Fruit fly (Drosophila melanogaster): ENCODE data around the gene Sirt2.

The Sirt2 gene

dm6 chr3R:20291594-20291993 lies 36.7 kb upstream of the Sirt2 start:
- peak; percentile 34 for TF ChIP-seq topi (GFP tag; optimal IDR thresholded peaks at IDR 0.05)
- TF ChIP-seq OdsH (GFP tag; optimal IDR thresholded peaks at IDR 0.05): peak; percentile 12
- no peak for TF ChIP-seq CG31627 (GFP tag; optimal IDR thresholded peaks at IDR 0.05)
- TF ChIP-seq pdm3 (GFP tag; optimal IDR thresholded peaks at IDR 0.05): peak; percentile 30
- peak; percentile 6 for TF ChIP-seq Eip75B (GFP tag; optimal IDR thresholded peaks at IDR 0.05)
- no peak for TF ChIP-seq CG6163 (GFP tag; IDR thresholded peaks at IDR 0.05)
- no peak for TF ChIP-seq CG15336 (GFP tag; IDR thresholded peaks at IDR 0.05)
- peak; percentile 76 for TF ChIP-seq svp (GFP tag)
- peak; percentile 25 for TF ChIP-seq CG10631 (GFP tag; optimal IDR thresholded peaks at IDR 0.05)
- TF ChIP-seq CG4318 (GFP tag; optimal IDR thresholded peaks at IDR 0.05): no peak
- TF ChIP-seq CG6808 (GFP tag; optimal IDR thresholded peaks at IDR 0.05): peak; percentile 0
- no peak for TF ChIP-seq CG11294 (GFP tag; IDR thresholded peaks at IDR 0.05)
- no peak for TF ChIP-seq ss (GFP tag; optimal IDR thresholded peaks at IDR 0.05)
- peak; percentile 86 for TF ChIP-seq Eip78C (GFP tag)
- peak; percentile 7 for TF ChIP-seq spab (GFP tag; optimal IDR thresholded peaks at IDR 0.05)
- TF ChIP-seq cyc (GFP tag; optimal IDR thresholded peaks at IDR 0.05): no peak
- no peak for TF ChIP-seq Blimp-1 (GFP tag; optimal IDR thresholded peaks at IDR 0.05)
- TF ChIP-seq dac (GFP tag; optimal IDR thresholded peaks at IDR 0.05): no peak
- TF ChIP-seq Gug (GFP tag; IDR thresholded peaks at IDR 0.05): no peak
- TF ChIP-seq acj6 (GFP tag; optimal IDR thresholded peaks at IDR 0.05): peak; percentile 5
- no peak for TF ChIP-seq Sox15 (GFP tag; optimal IDR thresholded peaks at IDR 0.05)
- peak; percentile 1 for TF ChIP-seq Ets96B (tag; optimal IDR thresholded peaks at IDR 0.05)
- TF ChIP-seq CG6792 (GFP tag; optimal IDR thresholded peaks at IDR 0.05): no peak
- no peak for TF ChIP-seq Hr4 (GFP tag; optimal IDR thresholded peaks at IDR 0.05)
- no peak for TF ChIP-seq CG34406 (GFP tag; optimal IDR thresholded peaks at IDR 0.05)
- no peak for TF ChIP-seq Sox14 (GFP tag; optimal IDR thresholded peaks at IDR 0.05)
- no peak for TF ChIP-seq CG16779 (tag; optimal IDR thresholded peaks at IDR 0.05)
- TF ChIP-seq CG7368 (GFP tag; optimal IDR thresholded peaks at IDR 0.05): no peak
- peak; percentile 7 for TF ChIP-seq Met (GFP tag; optimal IDR thresholded peaks at IDR 0.05)
- TF ChIP-seq Ets21C (GFP tag; optimal IDR thresholded peaks at IDR 0.05): no peak
- no peak for TF ChIP-seq fd85E (GFP tag; optimal IDR thresholded peaks at IDR 0.05)
- no peak for TF ChIP-seq Hr38 (GFP tag; optimal IDR thresholded peaks at IDR 0.05)
- peak; percentile 6 for TF ChIP-seq CG3919 (GFP tag; optimal IDR thresholded peaks at IDR 0.05)
- no peak for TF ChIP-seq Hr39 (GFP tag; optimal IDR thresholded peaks at IDR 0.05)
- TF ChIP-seq Smox (GFP tag; optimal IDR thresholded peaks at IDR 0.05): peak; percentile 3
- peak; percentile 28 for TF ChIP-seq esn (GFP tag; optimal IDR thresholded peaks at IDR 0.05)
- TF ChIP-seq CG3032 (tag; optimal IDR thresholded peaks at IDR 0.05): peak; percentile 21
- peak; percentile 36 for TF ChIP-seq CG10669 (GFP tag; optimal IDR thresholded peaks at IDR 0.05)
- TF ChIP-seq fkh (GFP tag; optimal IDR thresholded peaks at IDR 0.05): no peak
- TF ChIP-seq CG8319 (GFP tag; optimal IDR thresholded peaks at IDR 0.05): no peak

- TF ChIP-seq Lpt (GFP tag; optimal IDR thresholded peaks at IDR 0.05): no peak
- peak; percentile 81 for TF ChIP-seq Ets21C (GFP tag; optimal IDR thresholded peaks at IDR 0.05)
- no peak for TF ChIP-seq OdsH (GFP tag; optimal IDR thresholded peaks at IDR 0.05)
- TF ChIP-seq CG10631 (GFP tag; optimal IDR thresholded peaks at IDR 0.05): peak; percentile 91
- no peak for TF ChIP-seq CG32006 (GFP tag; optimal IDR thresholded peaks at IDR 0.05)
- peak; percentile 86 for TF ChIP-seq CG3032 (tag; optimal IDR thresholded peaks at IDR 0.05)
- peak; percentile 80 for TF ChIP-seq acj6 (GFP tag; optimal IDR thresholded peaks at IDR 0.05)
- TF ChIP-seq fkh (GFP tag; optimal IDR thresholded peaks at IDR 0.05): no peak
- no peak for TF ChIP-seq vri (GFP tag; optimal IDR thresholded peaks at IDR 0.05)
- TF ChIP-seq CG10669 (GFP tag; optimal IDR thresholded peaks at IDR 0.05): peak; percentile 83
- TF ChIP-seq svp (GFP tag): peak; percentile 90
- TF ChIP-seq Ets96B (tag; optimal IDR thresholded peaks at IDR 0.05): peak; percentile 83
- TF ChIP-seq Sox15 (GFP tag; optimal IDR thresholded peaks at IDR 0.05): peak; percentile 82
- peak; percentile 42 for TF ChIP-seq CG1621 (tag; optimal IDR thresholded peaks at IDR 0.05)
- TF ChIP-seq eg (GFP tag; IDR thresholded peaks at IDR 0.05): no peak
- no peak for TF ChIP-seq Eip93F (GFP tag; optimal IDR thresholded peaks at IDR 0.05)
- TF ChIP-seq cyc (GFP tag; optimal IDR thresholded peaks at IDR 0.05): peak; percentile 81
- TF ChIP-seq CG15336 (GFP tag; IDR thresholded peaks at IDR 0.05): no peak
- TF ChIP-seq CG31627 (GFP tag; optimal IDR thresholded peaks at IDR 0.05): peak; percentile 86
- TF ChIP-seq CG4318 (GFP tag; optimal IDR thresholded peaks at IDR 0.05): peak; percentile 19
- peak; percentile 90 for TF ChIP-seq Eip75B (GFP tag; optimal IDR thresholded peaks at IDR 0.05)
- TF ChIP-seq CG6792 (GFP tag; optimal IDR thresholded peaks at IDR 0.05): peak; percentile 83
- TF ChIP-seq pdm3 (GFP tag; optimal IDR thresholded peaks at IDR 0.05): no peak
- peak; percentile 42 for TF ChIP-seq CG9139 (GFP tag; optimal IDR thresholded peaks at IDR 0.05)
- TF ChIP-seq achi (GFP tag; optimal IDR thresholded peaks at IDR 0.05): peak; percentile 82
- peak; percentile 48 for TF ChIP-seq Blimp-1 (GFP tag; optimal IDR thresholded peaks at IDR 0.05)
- peak; percentile 96 for TF ChIP-seq Eip78C (GFP tag)
Observed at dm6 chr3R:20292030-20292879, 36.0 kb upstream of the Sirt2 start.

All from whole organism, prepupa.